Fruit fly (Drosophila melanogaster): ENCODE results near the gene Pfdn6.

The Pfdn6 gene

DNA sequence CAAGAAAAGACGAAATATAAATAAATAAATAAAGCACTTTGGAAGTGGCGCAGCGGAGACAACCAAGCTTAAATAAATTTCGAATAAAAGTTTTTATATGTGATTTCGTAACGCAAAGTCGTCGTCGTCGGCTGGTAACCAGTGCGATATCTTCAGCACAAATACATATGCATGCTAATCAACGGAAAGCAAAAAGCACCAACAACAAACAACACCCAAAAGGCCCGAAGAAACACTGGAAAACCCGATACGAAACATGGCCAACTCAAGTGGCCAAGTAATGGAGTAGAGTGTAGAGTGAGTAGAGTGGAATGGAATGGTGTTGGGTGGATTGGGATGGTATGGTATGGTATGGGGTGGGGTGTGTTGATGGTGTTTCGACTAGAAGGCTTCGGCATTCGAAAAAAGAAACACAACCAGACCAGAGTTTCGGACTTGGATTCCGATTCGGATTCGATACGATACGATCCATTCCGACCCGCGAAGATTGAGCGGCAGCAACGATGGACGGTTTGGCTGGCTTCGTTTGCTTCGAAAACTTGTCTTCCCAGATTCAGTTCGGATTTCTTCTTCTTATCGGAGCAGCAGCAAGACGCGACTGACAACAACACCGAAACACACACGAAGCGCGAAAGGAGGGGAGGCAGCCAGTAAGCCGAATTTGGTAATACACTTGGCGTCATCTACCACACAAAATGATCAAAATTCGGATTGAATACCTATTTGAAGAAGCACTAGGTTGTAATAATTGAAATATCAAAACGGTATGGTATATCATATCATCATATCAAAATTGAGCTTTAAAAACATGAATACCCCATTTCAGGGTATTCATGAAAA is 20.7 kb upstream of the Pfdn6 start (continued):
- TF ChIP-seq Sin3A (optimal IDR thresholded peaks at IDR 0.05) (no peak), gsb-n (tag; optimal IDR thresholded peaks at IDR 0.05) (peak; percentile 84), Bdp1 (GFP tag; optimal IDR thresholded peaks at IDR 0.05) (peak; percentile 85), en (GFP tag; optimal IDR thresholded peaks at IDR 0.05) (peak; percentile 92), CG17359 (tag; optimal IDR thresholded peaks at IDR 0.05) (peak; percentile 96), CG5245 (GFP tag; optimal IDR thresholded peaks at IDR 0.05) (peak; percentile 93), CG17328 (GFP tag; IDR thresholded peaks at IDR 0.05) (peak; percentile 92), lola (GFP tag; optimal IDR thresholded peaks at IDR 0.05) (peak in 1 of 3 experiments; percentile 83), ind (GFP tag; optimal IDR thresholded peaks at IDR 0.05) (peak; percentile 97), Rfx (GFP tag; IDR thresholded peaks at IDR 0.05) (peak; percentile 97), fu2 (GFP tag; optimal IDR thresholded peaks at IDR 0.05) (peak; percentile 95), eve (GFP tag; optimal IDR thresholded peaks at IDR 0.05) (peak in 1 of 2 experiments; percentile 96), CG7786 (GFP tag; optimal IDR thresholded peaks at IDR 0.05) (peak; percentile 97), bigmax (GFP tag; optimal IDR thresholded peaks at IDR 0.05) (peak; percentile 43), tap (tag; optimal IDR thresholded peaks at IDR 0.05) (peak; percentile 79), Hr51 (GFP tag; optimal IDR thresholded peaks at IDR 0.05) (peak; percentile 96), psq (GFP tag; optimal IDR thresholded peaks at IDR 0.05) (peak; percentile 84), D19A (tag; optimal IDR thresholded peaks at IDR 0.05) (peak; percentile 89), CG8924 (tag; optimal IDR thresholded peaks at IDR 0.05) (peak; percentile 95), CG10274 (GFP tag; optimal IDR thresholded peaks at IDR 0.05) (peak; percentile 89), ab (GFP tag; optimal IDR thresholded peaks at IDR 0.05) (peak; percentile 92), bbx (GFP tag; IDR thresholded peaks at IDR 0.05; ENCODE audit: partially characterized antibody) (no peak), inv (GFP tag; IDR thresholded peaks at IDR 0.05; ENCODE audit: partially characterized antibody) (no peak), CG11695 (GFP tag; IDR thresholded peaks at IDR 0.05) (peak; percentile 96), Hsf (GFP tag; optimal IDR thresholded peaks at IDR 0.05) (peak; percentile 96), croc (GFP tag; conservative IDR thresholded peaks at IDR 0.05) (peak; percentile 86), Vsx1 (GFP tag; optimal IDR thresholded peaks at IDR 0.05) (peak; percentile 87), TFAM (GFP tag; optimal IDR thresholded peaks at IDR 0.05) (peak; percentile 65), CG3281 (GFP tag; optimal IDR thresholded peaks at IDR 0.05) (peak; percentile 94), Mrtf (GFP tag; IDR thresholded peaks at IDR 0.05) (peak; percentile 95), NC2α (GFP tag; optimal IDR thresholded peaks at IDR 0.05) (peak; percentile 90), cato (GFP tag; optimal IDR thresholded peaks at IDR 0.05; ENCODE audit: borderline replicate concordance) (peak; percentile 79), PHDP (tag; optimal IDR thresholded peaks at IDR 0.05) (peak; percentile 95), Nf-YB (GFP tag; optimal IDR thresholded peaks at IDR 0.05) (peak; percentile 79), knrl (GFP tag; IDR thresholded peaks at IDR 0.05; ENCODE audit: partially characterized antibody) (no peak), E2f1 (GFP tag; IDR thresholded peaks at IDR 0.05) (peak; percentile 91), Med (GFP tag) (peak; percentile 99), CG18011 (GFP tag; optimal IDR thresholded peaks at IDR 0.05) (peak; percentile 78), CG8290 (GFP tag; optimal IDR thresholded peaks at IDR 0.05) (peak; percentile 48), CG8290 (tag; optimal IDR thresholded peaks at IDR 0.05) (peak; percentile 40 to 99), gcm2 (GFP tag; optimal IDR thresholded peaks at IDR 0.05) (peak; percentile 87), dimm (GFP tag; IDR thresholded peaks at IDR 0.05) (no peak; the same call in 1 of the 2 replicates), MTF-1 (GFP tag; optimal IDR thresholded peaks at IDR 0.05; ENCODE audit: borderline replicate concordance) (peak; percentile 85), CG30431 (GFP tag; optimal IDR thresholded peaks at IDR 0.05) (peak; percentile 84), twi (tag; optimal IDR thresholded peaks at IDR 0.05) (peak; percentile 79), Atf6 (GFP tag; IDR thresholded peaks at IDR 0.05) (peak; percentile 97), CG10959 (GFP tag; IDR thresholded peaks at IDR 0.05) (no peak), CG12391 (tag; optimal IDR thresholded peaks at IDR 0.05) (peak; percentile 93), MBD-R2 (GFP tag; IDR thresholded peaks at IDR 0.05) (peak; percentile 96)

Measured in whole organism, embryonic.